Worm (Caenorhabditis elegans) whole organism, young adult: Measurements from ENCODE around the gene F16B12.4.

Experiments used
- B0261.1 ChIP-seq: sonication (generic microtip); optimal IDR thresholded peaks from 2 replicates; lab custom pipeline; 2016; ENCODE audit warnings: mild to moderate bottlenecking, missing genetic modification characterization, moderate library complexity, missing compliant biosample characterization
- C06A6.2 ChIP-seq: fragments of 200-800 bp; sonication (Bioruptor generic); conservative IDR thresholded peaks from 2 replicates; pipeline ENCODE4 v1.3.6; 2022; ENCODE audit warnings: missing genetic modification characterization, missing compliant biosample characterization
- C17E4.6 ChIP-seq: fragments of 200-800 bp; sonication (Bioruptor generic); IDR thresholded peaks from 2 replicates; pipeline ENCODE4 v1.3.6; 2022; ENCODE audit warnings: missing genetic modification reagents, missing genetic modification characterization, missing compliant biosample characterization
- D2030.7 ChIP-seq: fragments of 200-800 bp; sonication (Bioruptor generic); IDR thresholded peaks from 2 replicates; pipeline ENCODE4 v1.3.6; 2022; ENCODE audit warnings: missing genetic modification reagents, missing genetic modification characterization, missing compliant biosample characterization
- K12H6.12 ChIP-seq: fragments of 200-800 bp; sonication (Bioruptor generic); optimal IDR thresholded peaks from 2 replicates; lab custom pipeline; 2018; ENCODE audit warnings: mild to moderate bottlenecking, missing genetic modification characterization, missing compliant biosample characterization
- Y53F4B.3 ChIP-seq: fragments of 200-800 bp; sonication (Bioruptor generic); IDR thresholded peaks from 2 replicates; pipeline ENCODE4 v1.3.6; 2022; ENCODE audit warnings: missing genetic modification reagents, missing genetic modification characterization, missing compliant biosample characterization
- Y53G8AR.9 ChIP-seq: fragments of 200-800 bp; sonication (Bioruptor generic); conservative IDR thresholded peaks from 2 replicates; pipeline ENCODE4 v1.3.6; 2022; ENCODE audit warnings: missing genetic modification reagents, missing genetic modification characterization, missing compliant biosample characterization
- Y56A3A.18 ChIP-seq: fragments of 200-800 bp; sonication (Bioruptor generic); IDR thresholded peaks from 2 replicates; pipeline ENCODE4 v1.3.6; 2022; ENCODE audit warnings: missing genetic modification reagents, missing genetic modification characterization, missing compliant biosample characterization
- Y95B8A.8 ChIP-seq: fragments of 200-800 bp; sonication (Bioruptor generic); IDR thresholded peaks from 2 replicates; pipeline ENCODE4 v1.3.6; 2022; ENCODE audit warnings: missing genetic modification reagents, missing genetic modification characterization, missing compliant biosample characterization
- atf-7 ChIP-seq: sonication (generic microtip); optimal IDR thresholded peaks from 2 replicates; lab custom pipeline; 2017; ENCODE audit warnings: mild to moderate bottlenecking, missing genetic modification characterization, missing compliant biosample characterization
- attf-6 ChIP-seq: fragments of 200-800 bp; sonication (Bioruptor generic); IDR thresholded peaks from 2 replicates; pipeline ENCODE4 v1.3.6; 2022; ENCODE audit warnings: missing genetic modification reagents, missing genetic modification characterization, missing compliant biosample characterization
- bed-2 ChIP-seq: fragments of 200-800 bp; sonication (Bioruptor generic); IDR thresholded peaks from 2 replicates; pipeline ENCODE4 v1.3.6; 2022; ENCODE audit warnings: missing genetic modification reagents, missing genetic modification characterization, missing compliant biosample characterization
- cebp-1 ChIP-seq, 2 experiments: fragments of 200-800 bp in 1 of 2; sonication (Bioruptor generic) in 1 of 2; sonication (generic microtip) in 1 of 2; IDR thresholded peaks in 1 of 2; optimal IDR thresholded peaks in 1 of 2; 2 replicates each; pipeline versions ENCODE4 v1.3.6 to Lab custom; 2017 to 2022; ENCODE audit warnings: missing compliant biosample characterization in 2 of 2, missing genetic modification characterization in 2 of 2, mild to moderate bottlenecking in 1 of 2, missing genetic modification reagents in 1 of 2, moderate library complexity in 1 of 2
- ceh-100 ChIP-seq: fragments of 200-800 bp; sonication (Bioruptor generic); IDR thresholded peaks from 2 replicates; pipeline ENCODE4 v1.3.6; 2022; ENCODE audit warnings: missing genetic modification reagents, missing genetic modification characterization, missing compliant biosample characterization
- chd-7 ChIP-seq: sonication (generic microtip); optimal IDR thresholded peaks from 2 replicates; lab custom pipeline; 2016; ENCODE audit warnings: mild to moderate bottlenecking, missing genetic modification characterization, moderate library complexity, missing compliant biosample characterization
- die-1 ChIP-seq: sonication (generic microtip); optimal IDR thresholded peaks from 2 replicates; lab custom pipeline; 2016; ENCODE audit warnings: missing genotype, mild to moderate bottlenecking, missing genetic modification characterization, missing compliant biosample characterization
- dox-1 ChIP-seq: fragments of 200-800 bp; sonication (Bioruptor generic); IDR thresholded peaks from 2 replicates; pipeline ENCODE4 v1.3.6; 2022; ENCODE audit warnings: missing genetic modification reagents, missing genetic modification characterization, missing compliant biosample characterization
- egrh-3 ChIP-seq: fragments of 200-800 bp; sonication (Bioruptor generic); IDR thresholded peaks from 2 replicates; pipeline ENCODE4 v1.3.6; 2022; ENCODE audit warnings: missing genetic modification reagents, missing genetic modification characterization, missing compliant biosample characterization
- ekl-4 ChIP-seq: fragments of 200-800 bp; sonication (Bioruptor generic); IDR thresholded peaks from 2 replicates; pipeline ENCODE4 v1.3.6; 2022; ENCODE audit warnings: missing genetic modification reagents, missing genetic modification characterization, missing compliant biosample characterization
- him-1 ChIP-seq: sonication (generic microtip); optimal IDR thresholded peaks from 2 replicates; lab custom pipeline; 2016; ENCODE audit warnings: missing genotype, missing genetic modification reagents, missing genetic modification characterization, missing compliant biosample characterization
- hmg-1.2 ChIP-seq: fragments of 200-800 bp; sonication (Bioruptor generic); IDR thresholded peaks from 2 replicates; pipeline ENCODE4 v1.3.6; 2022; ENCODE audit warnings: missing genetic modification reagents, missing genetic modification characterization, missing compliant biosample characterization
- lag-1 ChIP-seq: fragments of 200-800 bp; sonication (Bioruptor generic); IDR thresholded peaks from 2 replicates; pipeline ENCODE4 v1.3.6; 2022; ENCODE audit warnings: missing genetic modification reagents, missing genetic modification characterization, missing compliant biosample characterization
- let-526 ChIP-seq: fragments of 200-800 bp; sonication (Bioruptor generic); IDR thresholded peaks from 2 replicates; pipeline ENCODE4 v1.3.6; 2022; ENCODE audit warnings: missing genetic modification reagents, missing genetic modification characterization, missing compliant biosample characterization
- lin-26 ChIP-seq: fragments of 200-800 bp; sonication (Bioruptor generic); IDR thresholded peaks from 2 replicates; pipeline ENCODE4 v1.3.6; 2022; ENCODE audit warnings: missing genetic modification reagents, missing genetic modification characterization, missing compliant biosample characterization
- lin-35 ChIP-seq, 3 experiments: fragments of 150-350 bp in 2 of 3; sonication (generic microtip) in 1 of 3; optimal IDR thresholded peaks; 2 replicates each; lab custom pipeline; 2014 to 2018; ENCODE audit warnings: missing biosample characterization in 3 of 3, missing genetic modification characterization in 3 of 3, missing genetic modification reagents in 3 of 3
- lin-40 ChIP-seq: sonication (generic microtip); optimal IDR thresholded peaks from 2 replicates; lab custom pipeline; 2016; ENCODE audit warnings: missing genetic modification characterization, mild to moderate bottlenecking, missing compliant biosample characterization, missing genotype, missing genetic modification reagents
- madf-3 ChIP-seq: fragments of 200-800 bp; sonication (Bioruptor generic); IDR thresholded peaks from 2 replicates; pipeline ENCODE4 v1.3.6; 2022; ENCODE audit warnings: missing genetic modification reagents, missing genetic modification characterization, missing compliant biosample characterization
- madf-6 ChIP-seq: fragments of 200-800 bp; sonication (Bioruptor generic); IDR thresholded peaks from 2 replicates; pipeline ENCODE4 v1.3.6; 2022; ENCODE audit warnings: missing genetic modification reagents, missing genetic modification characterization, missing compliant biosample characterization
- mcd-1 ChIP-seq: fragments of 200-800 bp; sonication (Bioruptor generic); IDR thresholded peaks from 2 replicates; pipeline ENCODE4 v1.3.6; 2022; ENCODE audit warnings: missing genetic modification reagents, missing genetic modification characterization, missing compliant biosample characterization
- mes-4 ChIP-seq: sonication (generic microtip); optimal IDR thresholded peaks from 2 replicates; lab custom pipeline; 2016; ENCODE audit warnings: missing genotype, missing genetic modification characterization, missing compliant biosample characterization
- nfyb-1 ChIP-seq: fragments of 200-800 bp; sonication (Bioruptor generic); IDR thresholded peaks from 2 replicates; pipeline ENCODE4 v1.3.6; 2022; ENCODE audit warnings: missing genetic modification reagents, missing genetic modification characterization, missing compliant biosample characterization
- nhr-179 ChIP-seq: sonication (generic microtip); optimal IDR thresholded peaks from 2 replicates; lab custom pipeline; 2016; ENCODE audit warnings: mild to moderate bottlenecking, missing genetic modification characterization, missing compliant biosample characterization
- pbrm-1 ChIP-seq: fragments of 200-800 bp; sonication (Bioruptor generic); IDR thresholded peaks from 2 replicates; pipeline ENCODE4 v1.3.6; 2022; ENCODE audit warnings: missing genetic modification reagents, missing genetic modification characterization, missing compliant biosample characterization
- rcor-1 ChIP-seq: fragments of 200-800 bp; sonication (Bioruptor generic); IDR thresholded peaks from 2 replicates; pipeline ENCODE4 v1.3.6; 2022; ENCODE audit warnings: missing genetic modification reagents, missing genetic modification characterization, missing compliant biosample characterization
- rec-8 ChIP-seq, 2 experiments: sonication (generic microtip); optimal IDR thresholded peaks; 2 replicates each; lab custom pipeline; 2016; ENCODE audit warnings: mild to moderate bottlenecking in 2 of 2, missing genetic modification characterization in 2 of 2, missing genetic modification reagents in 2 of 2, missing genotype in 2 of 2, missing biosample characterization in 1 of 2, missing compliant biosample characterization in 1 of 2, moderate library complexity in 1 of 2
- rpc-1 ChIP-seq, 2 experiments: fragments of 150-350 bp in 1 of 2; sonication (generic microtip) in 1 of 2; optimal IDR thresholded peaks; 2 replicates each; lab custom pipeline; 2014 to 2018; ENCODE audit warnings: missing biosample characterization in 1 of 2, missing genetic modification characterization in 1 of 2, missing genetic modification reagents in 1 of 2, missing genotype in 1 of 2
- sdz-38 ChIP-seq: sonication (generic microtip); optimal IDR thresholded peaks from 2 replicates; lab custom pipeline; 2016; ENCODE audit warnings: missing genotype, missing genetic modification characterization, missing compliant biosample characterization
- snpc-1.1 ChIP-seq: sonication (generic microtip); optimal IDR thresholded peaks from 2 replicates; lab custom pipeline; 2017; ENCODE audit warnings: missing genetic modification characterization, mild to moderate bottlenecking, missing compliant biosample characterization, antibody characterized with exemption, moderate library complexity, missing genotype, missing genetic modification reagents; ENCODE audit not compliant: insufficient read depth
- snpc-3.4 ChIP-seq: sonication (generic microtip); optimal IDR thresholded peaks from 2 replicates; lab custom pipeline; 2017; ENCODE audit warnings: missing genetic modification characterization, mild to moderate bottlenecking, missing compliant biosample characterization, antibody characterized with exemption, moderate library complexity, missing genotype, missing genetic modification reagents
- snpc-4 ChIP-seq, 5 experiments: fragments of 150-350 bp in 1 of 5; sonication (generic microtip) in 4 of 5; optimal IDR thresholded peaks; 2 replicates each; lab custom pipeline; 2014 to 2018; ENCODE audit warnings: missing genetic modification characterization in 5 of 5, missing biosample characterization in 3 of 5, antibody characterized with exemption in 2 of 5, mild to moderate bottlenecking in 2 of 5, missing compliant biosample characterization in 2 of 5, missing genotype in 2 of 5, moderate library complexity in 2 of 5, missing genetic modification reagents in 1 of 5
- tbp1 ChIP-seq: fragments of 200-800 bp; sonication (Bioruptor generic); optimal IDR thresholded peaks from 2 replicates; lab custom pipeline; 2018; ENCODE audit warnings: mild to moderate bottlenecking, missing genetic modification characterization, missing compliant biosample characterization
- zfh-2 ChIP-seq: fragments of 200-800 bp; sonication (Bioruptor generic); conservative IDR thresholded peaks from 2 replicates; pipeline ENCODE4 v1.3.6; 2022; ENCODE audit warnings: missing genetic modification reagents, missing genetic modification characterization, missing compliant biosample characterization
- ztf-6 ChIP-seq: fragments of 200-800 bp; sonication (Bioruptor generic); IDR thresholded peaks from 2 replicates; pipeline ENCODE4 v1.3.6; 2022; ENCODE audit warnings: missing genetic modification reagents, missing genetic modification characterization, missing compliant biosample characterization

The F16B12.4 gene

ce11 chrX:14136795-14137194 is 38.3 kb upstream of the F16B12.4 start:
- TF ChIP-seq dox-1 (peak; percentile 58), rpc-1 (optimal IDR thresholded peaks at IDR 0.05; lab: Kevin White, UChicago) (peak; percentile 47), rpc-1 (tag; optimal IDR thresholded peaks at IDR 0.05; lab: Kevin White, UChicago) (peak; percentile 67), egrh-3 (0 out of 2 replicates have a peak, but pooled peaks have one; percentile 12), snpc-4 (GFP tag; optimal IDR thresholded peaks at IDR 0.05; lab: Kevin White, UChicago) (peak; percentile 1), snpc-4 (tag; optimal IDR thresholded peaks at IDR 0.05; lab: Kevin White, UChicago) (peak in 1 of 4 experiments; percentile 49), tbp1 (GFP tag; lab: Kevin White, UChicago) (peak; percentile 90), B0261.1 (tag; lab: Kevin White, UChicago) (peak; percentile 70), nfyb-1 (GFP tag; lab: Robert Waterston, UW) (peak; percentile 52; the same call in 1 of the 2 replicates), attf-6 (0 out of 2 replicates have a peak, but pooled peaks have one; percentile 34), D2030.7 (peak; percentile 88), mcd-1 (GFP tag; lab: Robert Waterston, UW) (0 out of 2 replicates have a peak, but pooled peaks have one; percentile 16), hmg-1.2 (GFP tag; lab: Robert Waterston, UW) (peak; percentile 59), lin-26 (GFP tag; lab: Robert Waterston, UW) (peak; percentile 77), ekl-4 (GFP tag; lab: Robert Waterston, UW) (0 out of 2 replicates have a peak, but pooled peaks have one; percentile 40), pbrm-1 (GFP tag; lab: Robert Waterston, UW) (peak; percentile 90), madf-6 (0 out of 2 replicates have a peak, but pooled peaks have one; percentile 29)

ce11 chrX:14134883-14135282 is 36.4 kb upstream of the F16B12.4 start:
- TF ChIP-seq D2030.7 (peak; percentile 90), him-1 (tag; lab: Kevin White, UChicago) (peak; percentile 60), let-526 (no peak), ztf-6 (GFP tag; lab: Robert Waterston, UW) (no peak), Y95B8A.8 (GFP tag; lab: Robert Waterston, UW) (no peak), die-1 (tag; lab: Kevin White, UChicago) (peak; percentile 24), lag-1 (no peak), cebp-1 (GFP tag; IDR thresholded peaks at IDR 0.05; lab: Robert Waterston, UW) (no peak), cebp-1 (tag; optimal IDR thresholded peaks at IDR 0.05; lab: Kevin White, UChicago) (no peak), bed-2 (GFP tag; lab: Robert Waterston, UW) (no peak), lin-40 (tag; lab: Kevin White, UChicago) (no peak), sdz-38 (tag; lab: Kevin White, UChicago) (no peak), tbp1 (GFP tag; lab: Kevin White, UChicago) (peak; percentile 92), Y56A3A.18 (0 out of 2 replicates have a peak, but pooled peaks have one; percentile 64), rcor-1 (GFP tag; lab: Robert Waterston, UW) (peak; percentile 22; the same call in 1 of the 2 replicates), Y53G8AR.9 (no peak), K12H6.12 (tag; lab: Kevin White, UChicago) (no peak), C17E4.6 (GFP tag; lab: Robert Waterston, UW) (no peak), ceh-100 (no peak), madf-3 (GFP tag; lab: Robert Waterston, UW) (no peak), chd-7 (no peak), C06A6.2 (no peak), nhr-179 (tag; lab: Kevin White, UChicago) (no peak), ekl-4 (GFP tag; lab: Robert Waterston, UW) (no peak), mes-4 (tag; lab: Kevin White, UChicago) (no peak), hmg-1.2 (GFP tag; lab: Robert Waterston, UW) (peak; percentile 66), lin-35 (GFP tag; optimal IDR thresholded peaks at IDR 0.05; lab: Kevin White, UChicago) (no peak), rec-8 (tag; optimal IDR thresholded peaks at IDR 0.05; lab: Kevin White, UChicago) (peak in 1 of 2 experiments; percentile 0), snpc-3.4 (tag; lab: Kevin White, UChicago) (peak; percentile 7), nfyb-1 (GFP tag; lab: Robert Waterston, UW) (peak; percentile 75; the same call in 1 of the 2 replicates), snpc-1.1 (tag; lab: Kevin White, UChicago) (no peak), zfh-2 (no peak), atf-7 (tag; lab: Kevin White, UChicago) (no peak), egrh-3 (no peak), Y53F4B.3 (GFP tag; lab: Robert Waterston, UW) (peak; percentile 44; the same call in 1 of the 2 replicates)
